Worm (Caenorhabditis elegans) whole organism, early embryonic: ENCODE results near the gene C33F10.12.

Experiments
- F13C5.2 ChIP-seq: sonication (generic microtip); optimal IDR thresholded peaks from 2 replicates; lab custom pipeline; 2017; ENCODE audit warnings: mild to moderate bottlenecking, missing genetic modification characterization, inconsistent platforms, missing compliant biosample characterization
- aly-1 ChIP-seq: sonication (generic microtip); optimal IDR thresholded peaks from 2 replicates; lab custom pipeline; 2016; ENCODE audit warnings: missing genetic modification characterization, missing compliant biosample characterization
- ama-1 ChIP-seq: fragments of 150-350 bp; optimal IDR thresholded peaks from 2 replicates; lab custom pipeline; 2014
- ceh-13 ChIP-seq: fragments of 200-800 bp; sonication (Bioruptor generic); optimal IDR thresholded peaks from 2 replicates; lab custom pipeline; 2018; ENCODE audit warnings: mild to moderate bottlenecking, missing genetic modification characterization, missing compliant biosample characterization
- ceh-36 ChIP-seq: sonication (generic microtip); optimal IDR thresholded peaks from 2 replicates; lab custom pipeline; 2016; ENCODE audit warnings: missing genetic modification characterization, inconsistent platforms, missing compliant biosample characterization
- ets-7 ChIP-seq: sonication (generic microtip); optimal IDR thresholded peaks from 2 replicates; lab custom pipeline; 2016; ENCODE audit warnings: missing genotype, missing genetic modification characterization, missing compliant biosample characterization
- flt-1 ChIP-seq: fragments of 200-800 bp; sonication (Bioruptor generic); IDR thresholded peaks from 2 replicates; pipeline ENCODE4 v1.3.6; 2022; ENCODE audit warnings: missing genetic modification characterization, missing compliant biosample characterization
- hmbx-1 ChIP-seq: sonication (generic microtip); optimal IDR thresholded peaks from 2 replicates; lab custom pipeline; 2016; ENCODE audit warnings: mild to moderate bottlenecking, missing genetic modification characterization, missing compliant biosample characterization
- hnd-1 ChIP-seq: sonication (generic microtip); optimal IDR thresholded peaks from 2 replicates; lab custom pipeline; 2016; ENCODE audit warnings: missing genetic modification characterization, missing compliant biosample characterization
- scrt-1 ChIP-seq: fragments of 200-800 bp; sonication (Bioruptor generic); IDR thresholded peaks from 2 replicates; pipeline ENCODE4 v1.3.6; 2022; ENCODE audit warnings: missing genetic modification characterization, missing compliant biosample characterization
- sea-1 ChIP-seq: fragments of 200-800 bp; sonication (Bioruptor generic); conservative IDR thresholded peaks from 2 replicates; pipeline ENCODE4 v1.3.6; 2022; ENCODE audit warnings: missing genetic modification characterization, missing compliant biosample characterization
- tbx-11 ChIP-seq: fragments of 200-800 bp; sonication (Bioruptor generic); IDR thresholded peaks from 2 replicates; pipeline ENCODE4 v1.3.6; 2022; ENCODE audit warnings: missing genetic modification characterization, missing compliant biosample characterization
- tbx-37 ChIP-seq: fragments of 200-800 bp; sonication (Bioruptor generic); conservative IDR thresholded peaks from 2 replicates; pipeline ENCODE4 v1.3.6; 2022; ENCODE audit warnings: missing genetic modification reagents, missing genetic modification characterization, missing compliant biosample characterization
- tra-4 ChIP-seq: sonication (generic microtip); optimal IDR thresholded peaks from 2 replicates; lab custom pipeline; 2017; ENCODE audit warnings: missing genetic modification characterization, missing compliant biosample characterization

DNA sequence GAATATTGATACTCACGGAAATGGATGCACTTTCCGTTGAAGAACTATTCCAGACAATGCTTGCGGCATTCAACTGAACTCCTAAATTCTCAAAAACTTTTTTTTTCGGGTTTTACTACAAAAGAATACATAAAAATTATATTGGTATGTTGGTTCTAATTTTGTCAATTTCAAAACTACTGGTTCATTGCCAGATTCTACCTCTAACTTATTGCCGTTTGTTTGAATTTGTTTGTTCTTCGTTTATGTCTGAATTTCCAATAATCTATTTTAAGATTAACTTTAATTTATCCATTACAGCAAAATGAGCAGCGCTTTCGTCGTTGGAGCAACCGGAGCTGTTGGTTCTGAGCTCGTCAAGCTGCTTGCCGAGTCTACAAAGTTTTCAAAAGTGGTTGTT lies 40.5 kb downstream of the C33F10.12 start, which contains the start of gene C33F10.14:
- TF ChIP-seq hmbx-1 (tag; lab: Kevin White, UChicago) (no peak), flt-1 (no peak), ama-1 (lab: Kevin White, UChicago) (no peak), aly-1 (no peak), ceh-13 (no peak), tbx-37 (GFP tag; lab: Robert Waterston, UW) (no peak), tbx-11 (GFP tag; lab: Robert Waterston, UW) (no peak), ceh-36 (tag; lab: Kevin White, UChicago) (no peak), F13C5.2 (tag; lab: Kevin White, UChicago) (no peak), sea-1 (no peak), tra-4 (no peak), scrt-1 (GFP tag; lab: Robert Waterston, UW) (no peak), hnd-1 (tag; lab: Kevin White, UChicago) (no peak), ets-7 (tag; lab: Kevin White, UChicago) (no peak)
